Fruit fly (Drosophila melanogaster) whole organism, embryonic: ENCODE data around the gene CG7907.
A peak's percentile ranks its signal among the peaks of the same experiment; 100 is the strongest.

Experiments
- CG10979 ChIP-seq: fragments of 200-800 bp; sonication (Bioruptor generic); optimal IDR thresholded peaks from 2 replicates; lab custom pipeline; 2018; ENCODE audit warnings: missing biosample characterization, mild to moderate bottlenecking, missing genetic modification characterization, moderate library complexity
- CG11247 ChIP-seq: fragments of 200-800 bp; sonication (Bioruptor generic); IDR thresholded peaks from 2 replicates; pipeline ENCODE4 v1.3.6; 2022; ENCODE audit warnings: missing biosample characterization, missing genetic modification characterization
- CG12391 ChIP-seq: fragments of 200-800 bp; sonication (Bioruptor generic); optimal IDR thresholded peaks from 3 replicates; lab custom pipeline; 2018; ENCODE audit warnings: missing biosample characterization, mild to moderate bottlenecking, missing genetic modification characterization, moderate library complexity
- CG13624 ChIP-seq: fragments of 200-800 bp; sonication (Bioruptor generic); optimal IDR thresholded peaks from 2 replicates; lab custom pipeline; 2016; ENCODE audit warnings: missing biosample characterization, missing genetic modification characterization
- CG14965 ChIP-seq: fragments of 200-800 bp; sonication (Bioruptor generic); optimal IDR thresholded peaks from 2 replicates; lab custom pipeline; 2016; ENCODE audit warnings: missing biosample characterization, missing genetic modification characterization, borderline replicate concordance
- CG15269 ChIP-seq: fragments of 200-800 bp; sonication (Bioruptor generic); optimal IDR thresholded peaks from 2 replicates; lab custom pipeline; 2018; ENCODE audit warnings: missing biosample characterization, mild to moderate bottlenecking, missing genetic modification characterization, moderate library complexity
- CG1647 ChIP-seq: fragments of 200-800 bp; sonication (Bioruptor generic); optimal IDR thresholded peaks from 3 replicates; lab custom pipeline; 2016; ENCODE audit warnings: missing biosample characterization, missing genetic modification characterization
- CG17361 ChIP-seq: fragments of 200-800 bp; sonication (Bioruptor generic); IDR thresholded peaks from 3 replicates; pipeline ENCODE4 v1.3.6; 2022; ENCODE audit warnings: missing biosample characterization, missing genetic modification characterization
- CG30431 ChIP-seq: fragments of 200-800 bp; sonication (Bioruptor generic); optimal IDR thresholded peaks from 2 replicates; lab custom pipeline; 2017; ENCODE audit warnings: missing biosample characterization, missing genetic modification characterization
- CG31224 ChIP-seq: fragments of 200-800 bp; sonication (Bioruptor generic); IDR thresholded peaks from 2 replicates; pipeline ENCODE4 v1.3.6; 2022; ENCODE audit warnings: missing biosample characterization, missing genetic modification characterization
- CG31388 ChIP-seq: fragments of 200-800 bp; sonication (Bioruptor generic); optimal IDR thresholded peaks from 2 replicates; lab custom pipeline; 2016; ENCODE audit warnings: missing biosample characterization, missing genetic modification characterization
- CG4360 ChIP-seq: fragments of 200-800 bp; sonication (Bioruptor generic); IDR thresholded peaks from 2 replicates; pipeline ENCODE4 v1.3.6; 2022; ENCODE audit warnings: missing biosample characterization, missing genetic modification characterization
- CG5953 ChIP-seq: fragments of 200-800 bp; sonication (Bioruptor generic); IDR thresholded peaks from 2 replicates; pipeline ENCODE4 v1.3.6; 2022; ENCODE audit warnings: missing biosample characterization, missing genetic modification characterization
- CG7271 ChIP-seq: fragments of 200-800 bp; sonication (Bioruptor generic); optimal IDR thresholded peaks from 2 replicates; lab custom pipeline; 2018; ENCODE audit warnings: missing biosample characterization, mild to moderate bottlenecking, missing genetic modification characterization, moderate library complexity
- CG7786 ChIP-seq: fragments of 200-800 bp; sonication (Bioruptor generic); optimal IDR thresholded peaks from 2 replicates; lab custom pipeline; 2016; ENCODE audit warnings: missing biosample characterization, missing genetic modification characterization
- CG7928 ChIP-seq: fragments of 200-800 bp; sonication (Bioruptor generic); optimal IDR thresholded peaks from 2 replicates; lab custom pipeline; 2017; ENCODE audit warnings: missing biosample characterization, mild to moderate bottlenecking, missing genetic modification characterization
- CG9932 ChIP-seq: fragments of 200-800 bp; sonication (Bioruptor generic); IDR thresholded peaks from 2 replicates; pipeline ENCODE4 v1.3.6; 2022; ENCODE audit warnings: missing biosample characterization, missing genetic modification characterization
- D19A ChIP-seq: fragments of 200-800 bp; optimal IDR thresholded peaks from 3 replicates; lab custom pipeline; 2019; ENCODE audit warnings: missing biosample characterization, mild to moderate bottlenecking, missing genetic modification characterization, moderate library complexity
- Dbx ChIP-seq: fragments of 200-800 bp; sonication (Bioruptor generic); IDR thresholded peaks from 3 replicates; pipeline ENCODE4 v1.3.6; 2022; ENCODE audit warnings: missing biosample characterization, missing genetic modification characterization
- Drgx ChIP-seq: fragments of 200-800 bp; sonication (Bioruptor generic); IDR thresholded peaks from 2 replicates; pipeline ENCODE4 v1.3.6; 2022; ENCODE audit warnings: missing biosample characterization, missing genetic modification characterization
- ERR ChIP-seq: fragments of 200-800 bp; sonication (Bioruptor generic); optimal IDR thresholded peaks from 2 replicates; lab custom pipeline; 2016; ENCODE audit warnings: missing biosample characterization, missing genetic modification characterization
- Ets65A ChIP-seq: fragments of 200-800 bp; sonication (Bioruptor generic); peaks from one replicate; lab custom pipeline; 2016; ENCODE audit warnings: missing biosample characterization, missing genetic modification characterization
- Fer3 ChIP-seq: fragments of 200-800 bp; sonication (Bioruptor generic); optimal IDR thresholded peaks from 2 replicates; lab custom pipeline; 2018; ENCODE audit warnings: missing biosample characterization, mild to moderate bottlenecking, missing genetic modification characterization, moderate library complexity
- Jarid2 ChIP-seq: fragments of 200-800 bp; sonication (Bioruptor generic); optimal IDR thresholded peaks from 3 replicates; lab custom pipeline; 2017; ENCODE audit warnings: mild to moderate bottlenecking, missing biosample characterization, missing genetic modification reagents, missing genetic modification characterization
- NK7.1 ChIP-seq: fragments of 200-800 bp; sonication (Bioruptor generic); optimal IDR thresholded peaks from 3 replicates; lab custom pipeline; 2016; ENCODE audit warnings: missing biosample characterization, missing genetic modification characterization
- Nf-YB ChIP-seq: fragments of 200-800 bp; sonication (Bioruptor generic); optimal IDR thresholded peaks from 3 replicates; lab custom pipeline; 2019; ENCODE audit warnings: missing biosample characterization, mild to moderate bottlenecking, missing genetic modification characterization, moderate library complexity
- Nf-YC ChIP-seq: fragments of 200-800 bp; optimal IDR thresholded peaks from 3 replicates; lab custom pipeline; 2019; ENCODE audit warnings: missing biosample characterization, mild to moderate bottlenecking, missing genetic modification characterization, moderate library complexity
- PHDP ChIP-seq: fragments of 200-800 bp; sonication (Bioruptor generic); optimal IDR thresholded peaks from 3 replicates; lab custom pipeline; 2018; ENCODE audit warnings: missing biosample characterization, mild to moderate bottlenecking, missing genetic modification characterization, moderate library complexity
- TFAM ChIP-seq: fragments of 200-800 bp; sonication (Bioruptor generic); optimal IDR thresholded peaks from 2 replicates; lab custom pipeline; 2017; ENCODE audit warnings: missing biosample characterization, missing genetic modification characterization, inconsistent platforms
- al ChIP-seq: fragments of 200-800 bp; sonication (Bioruptor generic); IDR thresholded peaks from 2 replicates; pipeline ENCODE4 v1.3.6; 2022; ENCODE audit warnings: missing biosample characterization, missing genetic modification characterization
- cad ChIP-seq: fragments of >200 bp; optimal IDR thresholded peaks from 2 replicates; lab custom pipeline; 2017; ENCODE audit warnings: missing biosample characterization, missing genetic modification characterization
- crol ChIP-seq: fragments of 200-800 bp; sonication (Bioruptor generic); IDR thresholded peaks from 2 replicates; pipeline ENCODE4 v1.3.6; 2022; ENCODE audit warnings: missing biosample characterization, missing genetic modification characterization
- dmrt11E ChIP-seq: fragments of 200-800 bp; sonication (Bioruptor generic); optimal IDR thresholded peaks from 3 replicates; lab custom pipeline; 2018; ENCODE audit warnings: missing biosample characterization, mild to moderate bottlenecking, missing genetic modification characterization, moderate library complexity
- esg ChIP-seq: fragments of 200-800 bp; sonication (Bioruptor generic); conservative IDR thresholded peaks from 2 replicates; pipeline ENCODE4 v1.3.6; 2022; ENCODE audit warnings: missing biosample characterization, missing genetic modification characterization
- fd3F ChIP-seq: fragments of 200-800 bp; sonication (Bioruptor generic); optimal IDR thresholded peaks from 2 replicates; lab custom pipeline; 2018; ENCODE audit warnings: missing biosample characterization, mild to moderate bottlenecking, missing genetic modification characterization, moderate library complexity
- grau ChIP-seq: fragments of 200-800 bp; optimal IDR thresholded peaks from 3 replicates; lab custom pipeline; 2019; ENCODE audit warnings: missing biosample characterization, mild to moderate bottlenecking, missing genetic modification characterization, moderate library complexity
- grn ChIP-seq: fragments of 200-800 bp; sonication (Bioruptor generic); optimal IDR thresholded peaks from 3 replicates; lab custom pipeline; 2017; ENCODE audit warnings: missing biosample characterization, missing genetic modification characterization
- hkb ChIP-seq, 2 experiments: fragments of 200-800 bp in 1 of 2; fragments of >200 bp in 1 of 2; sonication (Bioruptor generic) in 1 of 2; IDR thresholded peaks in 1 of 2; optimal IDR thresholded peaks in 1 of 2; 2 replicates each; pipeline versions ENCODE4 v1.3.6 to Lab custom; 2017 to 2022; ENCODE audit warnings: missing biosample characterization in 1 of 2, missing genetic modification characterization in 1 of 2
- jumu ChIP-seq: fragments of 200-800 bp; sonication (Bioruptor generic); optimal IDR thresholded peaks from 3 replicates; lab custom pipeline; 2016; ENCODE audit warnings: missing biosample characterization, missing genetic modification characterization
- sens ChIP-seq: fragments of 200-800 bp; sonication (Bioruptor generic); peaks from one replicate; lab custom pipeline; 2016; ENCODE audit warnings: missing biosample characterization, missing genetic modification characterization
- sr ChIP-seq: fragments of 200-800 bp; sonication (Bioruptor generic); IDR thresholded peaks from 3 replicates; pipeline ENCODE4 v1.3.6; 2022; ENCODE audit warnings: missing biosample characterization, missing genetic modification characterization
- tup ChIP-seq: fragments of 200-800 bp; sonication (Bioruptor generic); optimal IDR thresholded peaks from 2 replicates; lab custom pipeline; 2016; ENCODE audit warnings: missing biosample characterization, mild to moderate bottlenecking, missing genetic modification characterization, moderate library complexity
- twi ChIP-seq: fragments of 200-800 bp; optimal IDR thresholded peaks from 2 replicates; lab custom pipeline; 2019; ENCODE audit warnings: missing biosample characterization, mild to moderate bottlenecking, missing genetic modification characterization, moderate library complexity
- z ChIP-seq: fragments of 200-800 bp; sonication (Bioruptor generic); IDR thresholded peaks from 3 replicates; pipeline ENCODE4 v1.3.6; 2022; ENCODE audit warnings: missing biosample characterization, missing genetic modification characterization
- zen2 ChIP-seq: fragments of 200-800 bp; sonication (Bioruptor generic); IDR thresholded peaks from 3 replicates; pipeline ENCODE4 v1.3.6; 2022; ENCODE audit warnings: missing biosample characterization, missing genetic modification characterization; ENCODE audit not compliant: partially characterized antibody

The CG7907 gene

DNA sequence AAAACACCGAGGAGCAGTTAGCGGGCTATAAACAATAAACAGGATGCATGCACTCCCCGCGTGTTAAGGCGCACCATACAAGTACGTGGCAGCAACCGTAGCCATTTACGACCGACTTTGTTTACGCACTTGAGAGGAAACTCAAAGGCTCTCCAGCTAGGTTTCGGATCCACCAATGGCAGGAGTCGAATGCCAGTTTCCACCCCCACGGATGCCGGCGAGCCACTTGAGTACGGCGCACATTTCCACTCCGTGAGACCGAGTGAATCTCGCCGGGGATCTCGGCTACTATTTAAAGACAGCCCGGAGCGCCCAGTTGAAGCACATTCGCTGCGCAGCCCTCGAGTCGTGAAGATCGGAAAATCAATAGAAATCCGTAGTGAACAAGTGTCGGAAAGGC is 15.0 kb upstream of the CG7907 start, which contains the start of gene bap (continued):
- TF ChIP-seq NK7.1 (GFP tag; lab: Kevin White, UChicago) = no peak

DNA sequence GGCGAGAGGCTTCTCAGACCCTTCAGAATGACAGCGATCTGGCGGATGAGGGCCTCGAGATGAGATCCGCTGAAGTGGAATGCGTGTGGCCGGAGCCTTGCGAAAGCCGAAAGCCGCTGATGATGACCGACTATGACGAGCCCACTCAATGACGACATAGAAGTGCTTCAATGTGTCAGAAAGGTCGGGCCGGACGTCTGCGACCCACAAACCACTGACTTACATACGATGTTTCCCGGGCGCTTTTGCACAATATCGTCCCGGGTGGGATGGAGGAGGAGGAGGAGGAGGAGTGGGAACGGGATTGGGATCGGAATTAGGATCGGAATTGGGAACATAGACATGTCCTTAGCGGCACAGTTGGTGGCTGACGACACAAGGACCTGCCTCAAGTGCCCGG is 12.6 kb upstream of the CG7907 start:
- TF ChIP-seq PHDP (tag; lab: Kevin White, UChicago) = no peak
- peak; percentile 73 for TF ChIP-seq Ets65A (GFP tag; lab: Kevin White, UChicago)
- no peak for TF ChIP-seq fd3F (GFP tag; lab: Kevin White, UChicago)
- TF ChIP-seq CG1647 (GFP tag; lab: Kevin White, UChicago) = no peak
- TF ChIP-seq zen2 (GFP tag; lab: Robert Waterston, UW) = 0 out of 3 replicates have a peak, but pooled peaks have one; percentile 15
- peak; percentile 84 for TF ChIP-seq twi (tag; lab: Kevin White, UChicago)
- TF ChIP-seq CG7271 (tag; lab: Kevin White, UChicago) = no peak
- no peak for TF ChIP-seq CG7786 (GFP tag; lab: Kevin White, UChicago)
- TF ChIP-seq CG5953 (GFP tag; lab: Robert Waterston, UW) = 0 out of 2 replicates have a peak, but pooled peaks have one; percentile 30
- TF ChIP-seq CG7928 = no peak
- no peak for TF ChIP-seq CG31388 (GFP tag; lab: Kevin White, UChicago)
- no peak for TF ChIP-seq Jarid2

DNA sequence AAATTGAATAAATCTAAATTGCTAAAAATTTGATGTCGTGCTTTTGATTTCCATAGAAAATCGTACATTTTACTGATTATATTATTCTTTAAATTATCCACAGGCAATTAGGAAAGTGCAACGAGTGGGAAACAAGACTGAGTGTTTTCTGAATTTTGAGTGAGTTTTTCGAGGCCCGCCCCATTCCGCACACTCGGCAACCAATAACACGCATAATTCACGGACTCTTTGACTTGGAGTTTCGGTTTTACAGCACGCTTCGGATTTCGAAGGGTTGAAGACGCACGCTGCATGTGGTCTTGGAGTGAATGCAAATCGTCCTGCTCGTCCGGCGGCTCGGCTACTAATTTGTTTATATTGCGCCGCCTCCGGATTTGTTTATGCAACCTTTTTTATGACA is 11.3 kb upstream of the CG7907 start:
- TF ChIP-seq z (GFP tag; lab: Robert Waterston, UW) = peak; percentile 91
- peak; percentile 87 for TF ChIP-seq Nf-YB (GFP tag; lab: Kevin White, UChicago)
- TF ChIP-seq Nf-YC = peak; percentile 57
- no peak for TF ChIP-seq Dbx (GFP tag; lab: Robert Waterston, UW)
- no peak for TF ChIP-seq CG11247 (GFP tag; lab: Robert Waterston, UW)
- no peak for TF ChIP-seq grn (GFP tag; lab: Kevin White, UChicago)
- peak; percentile 19 for TF ChIP-seq cad (GFP tag; lab: Kevin White, UChicago)

DNA sequence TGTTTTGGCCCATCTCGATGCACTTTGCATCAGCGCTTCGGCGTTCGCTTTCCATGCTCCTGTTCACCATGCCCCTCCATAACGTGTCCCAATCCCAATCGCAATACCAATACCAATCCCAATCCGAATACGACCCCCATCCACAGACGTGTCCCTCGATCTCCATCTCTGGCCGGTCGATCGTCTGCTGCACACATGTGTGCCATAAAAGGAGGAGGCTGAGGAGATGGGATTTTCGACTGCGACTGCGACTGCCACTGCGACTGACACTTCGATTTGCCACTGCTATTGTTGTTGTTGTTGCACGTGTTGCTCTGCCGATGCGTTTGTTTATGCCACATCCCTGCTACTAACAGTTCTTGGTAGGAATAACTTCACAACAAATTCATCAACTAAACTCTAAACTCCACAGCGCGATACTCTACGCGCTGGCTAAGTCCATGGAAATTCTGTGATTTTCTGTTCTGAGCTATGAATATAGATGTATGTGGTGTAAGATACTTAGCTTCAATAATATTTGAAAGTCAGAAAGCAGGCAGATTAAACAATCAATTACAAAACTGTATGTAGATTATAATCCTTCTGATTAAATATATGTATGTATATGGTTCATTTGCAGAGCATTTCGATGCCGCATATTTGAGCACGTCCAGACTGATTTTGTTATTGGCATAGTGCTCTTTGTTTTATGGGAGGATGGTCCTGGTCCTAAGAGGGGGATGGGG is 10.4 kb upstream of the CG7907 start:
- no peak for TF ChIP-seq esg (GFP tag; lab: Robert Waterston, UW)
- no peak for TF ChIP-seq tup (GFP tag; lab: Kevin White, UChicago)
- TF ChIP-seq crol = no peak
- TF ChIP-seq CG9932 (GFP tag; lab: Robert Waterston, UW) = no peak
- peak; percentile 99 for TF ChIP-seq twi (tag; lab: Kevin White, UChicago)
- TF ChIP-seq CG12391 (tag; lab: Kevin White, UChicago) = peak; percentile 7
- no peak for TF ChIP-seq sr (GFP tag; lab: Robert Waterston, UW)
- no peak for TF ChIP-seq al (GFP tag; lab: Robert Waterston, UW)
- no peak for TF ChIP-seq CG30431
- no peak for TF ChIP-seq grn (GFP tag; lab: Kevin White, UChicago)
- no peak for TF ChIP-seq hkb (optimal IDR thresholded peaks at IDR 0.05; lab: Kevin White, UChicago)
- no peak for TF ChIP-seq hkb (GFP tag; IDR thresholded peaks at IDR 0.05; lab: Robert Waterston, UW)
- TF ChIP-seq grau (tag; lab: Kevin White, UChicago) = no peak
- peak; percentile 34 for TF ChIP-seq dmrt11E (tag; lab: Kevin White, UChicago)
- no peak for TF ChIP-seq CG15269 (tag; lab: Kevin White, UChicago)
- no peak for TF ChIP-seq Drgx (GFP tag; lab: Robert Waterston, UW)
- TF ChIP-seq CG4360 = peak; percentile 78
- TF ChIP-seq CG14965 (GFP tag; lab: Kevin White, UChicago) = no peak
- no peak for TF ChIP-seq ERR (GFP tag; lab: Kevin White, UChicago)
- TF ChIP-seq CG17361 (GFP tag; lab: Robert Waterston, UW) = no peak
- TF ChIP-seq Fer3 (tag; lab: Kevin White, UChicago) = no peak
- peak; percentile 98 for TF ChIP-seq D19A
- TF ChIP-seq CG31224 (GFP tag; lab: Robert Waterston, UW) = no peak
- peak; percentile 13 for TF ChIP-seq CG10979 (tag; lab: Kevin White, UChicago)
- no peak for TF ChIP-seq jumu (GFP tag; lab: Kevin White, UChicago)
- no peak for TF ChIP-seq CG13624 (GFP tag; lab: Kevin White, UChicago)
- no peak for TF ChIP-seq TFAM
- peak; percentile 53 for TF ChIP-seq sens (GFP tag; lab: Kevin White, UChicago)
